Fruit fly (Drosophila melanogaster) whole organism, embryonic: ENCODE measurements around the gene UQCR-Q.
A peak's percentile ranks its signal among the peaks of the same experiment; 100 is the strongest.

ENCODE experiments used
- C15 ChIP-seq: fragments of 200-800 bp; sonication (Bioruptor generic); IDR thresholded peaks from 3 replicates; pipeline ENCODE4 v1.3.6; 2022; ENCODE audit warnings: missing biosample characterization, missing genetic modification characterization
- CG12155 ChIP-seq: fragments of 200-800 bp; sonication (Bioruptor generic); optimal IDR thresholded peaks from 3 replicates; lab custom pipeline; 2016; ENCODE audit warnings: missing biosample characterization, missing genetic modification characterization
- CG1233 ChIP-seq: fragments of 200-800 bp; sonication (Bioruptor generic); optimal IDR thresholded peaks from 4 replicates; lab custom pipeline; 2018; ENCODE audit warnings: missing biosample characterization, mild to moderate bottlenecking, missing genetic modification characterization
- CG13123 ChIP-seq: fragments of 200-800 bp; sonication (Bioruptor generic); optimal IDR thresholded peaks from 2 replicates; lab custom pipeline; 2016; ENCODE audit warnings: missing biosample characterization, missing genetic modification characterization
- CG14667 ChIP-seq: fragments of 200-800 bp; sonication (Bioruptor generic); IDR thresholded peaks from 2 replicates; pipeline ENCODE4 v1.3.6; 2022; ENCODE audit warnings: missing biosample characterization, missing genetic modification characterization
- CG1529 ChIP-seq: fragments of 200-800 bp; sonication (Bioruptor generic); optimal IDR thresholded peaks from 3 replicates; lab custom pipeline; 2018; ENCODE audit warnings: missing biosample characterization, missing genetic modification characterization
- CG17829 ChIP-seq: fragments of 200-800 bp; optimal IDR thresholded peaks from 2 replicates; lab custom pipeline; 2019; ENCODE audit warnings: missing biosample characterization, mild to moderate bottlenecking, missing genetic modification characterization, moderate library complexity
- CG18599 ChIP-seq: fragments of 200-800 bp; sonication (Bioruptor generic); optimal IDR thresholded peaks from 3 replicates; lab custom pipeline; 2017; ENCODE audit warnings: missing biosample characterization, missing genetic modification characterization, mild to moderate bottlenecking, moderate library complexity, missing genetic modification reagents
- CG18764 ChIP-seq: fragments of 200-800 bp; sonication (Bioruptor generic); optimal IDR thresholded peaks from 3 replicates; lab custom pipeline; 2016; ENCODE audit warnings: missing biosample characterization, missing genetic modification characterization
- CG2875 ChIP-seq: fragments of 200-800 bp; sonication (Bioruptor generic); optimal IDR thresholded peaks from 2 replicates; lab custom pipeline; 2017; ENCODE audit warnings: missing biosample characterization, mild to moderate bottlenecking, missing genetic modification characterization, missing genetic modification reagents
- CG31388 ChIP-seq: fragments of 200-800 bp; sonication (Bioruptor generic); optimal IDR thresholded peaks from 2 replicates; lab custom pipeline; 2016; ENCODE audit warnings: missing biosample characterization, missing genetic modification characterization
- CG34376 ChIP-seq: fragments of 200-800 bp; sonication (Bioruptor generic); optimal IDR thresholded peaks from 2 replicates; lab custom pipeline; 2018; ENCODE audit warnings: missing biosample characterization, mild to moderate bottlenecking, missing genetic modification characterization
- CG4282 ChIP-seq: fragments of 200-800 bp; sonication (Bioruptor generic); optimal IDR thresholded peaks from 2 replicates; lab custom pipeline; 2016; ENCODE audit warnings: missing biosample characterization, missing genetic modification characterization
- CG4360 ChIP-seq: fragments of 200-800 bp; sonication (Bioruptor generic); IDR thresholded peaks from 2 replicates; pipeline ENCODE4 v1.3.6; 2022; ENCODE audit warnings: missing biosample characterization, missing genetic modification characterization
- CG6175 ChIP-seq: fragments of 200-800 bp; sonication (Bioruptor generic); IDR thresholded peaks from 3 replicates; pipeline ENCODE4 v1.3.6; 2022; ENCODE audit warnings: missing biosample characterization, missing genetic modification characterization
- CG6654 ChIP-seq: fragments of 200-800 bp; sonication (Bioruptor generic); optimal IDR thresholded peaks from 2 replicates; lab custom pipeline; 2017; ENCODE audit warnings: missing biosample characterization, mild to moderate bottlenecking, missing genetic modification characterization
- CG6765 ChIP-seq: fragments of 200-800 bp; sonication (Bioruptor generic); optimal IDR thresholded peaks from 3 replicates; lab custom pipeline; 2017; ENCODE audit warnings: missing biosample characterization, mild to moderate bottlenecking, missing genetic modification characterization
- CG6791 ChIP-seq: fragments of 200-800 bp; sonication (Bioruptor generic); IDR thresholded peaks from 3 replicates; pipeline ENCODE4 v1.3.6; 2022; ENCODE audit warnings: missing biosample characterization, missing genetic modification characterization; ENCODE audit not compliant: partially characterized antibody
- CG7556 ChIP-seq: fragments of 200-800 bp; sonication (Bioruptor generic); optimal IDR thresholded peaks from 2 replicates; lab custom pipeline; 2017; ENCODE audit warnings: missing biosample characterization, mild to moderate bottlenecking, missing genetic modification characterization
- H2.0 ChIP-seq: fragments of 200-800 bp; sonication (Bioruptor generic); IDR thresholded peaks from 2 replicates; pipeline ENCODE4 v1.3.6; 2022; ENCODE audit warnings: missing biosample characterization, missing genetic modification characterization
- Lim3 ChIP-seq: fragments of 200-800 bp; sonication (Bioruptor generic); IDR thresholded peaks from 2 replicates; pipeline ENCODE4 v1.3.6; 2022; ENCODE audit warnings: missing biosample characterization, missing genetic modification characterization
- MBD-R2 ChIP-seq: fragments of 200-800 bp; sonication (Bioruptor generic); IDR thresholded peaks from 2 replicates; pipeline ENCODE4 v1.3.6; 2022; ENCODE audit warnings: missing biosample characterization, missing genetic modification characterization
- Mrtf ChIP-seq: fragments of 200-800 bp; sonication (Bioruptor generic); IDR thresholded peaks from 3 replicates; pipeline ENCODE4 v1.3.6; 2022; ENCODE audit warnings: missing biosample characterization, missing genetic modification characterization
- Myb ChIP-seq: fragments of 200-800 bp; sonication (Bioruptor generic); optimal IDR thresholded peaks from 2 replicates; lab custom pipeline; 2016; ENCODE audit warnings: missing biosample characterization, missing genetic modification characterization
- NFAT ChIP-seq: fragments of 200-800 bp; sonication (Bioruptor generic); IDR thresholded peaks from 2 replicates; pipeline ENCODE4 v1.3.6; 2022; ENCODE audit warnings: missing biosample characterization, missing genetic modification characterization
- Oaz ChIP-seq: fragments of 200-800 bp; sonication (Bioruptor generic); IDR thresholded peaks from 2 replicates; pipeline ENCODE4 v1.3.6; 2022; ENCODE audit warnings: missing biosample characterization, missing genetic modification characterization
- Oli ChIP-seq: fragments of 200-800 bp; sonication (Bioruptor generic); optimal IDR thresholded peaks from 2 replicates; lab custom pipeline; 2018; ENCODE audit warnings: missing biosample characterization, mild to moderate bottlenecking, missing genetic modification characterization, moderate library complexity
- Rx ChIP-seq: fragments of 200-800 bp; sonication (Bioruptor generic); IDR thresholded peaks from 2 replicates; pipeline ENCODE4 v1.3.6; 2022; ENCODE audit warnings: missing biosample characterization, missing genetic modification characterization
- Scr ChIP-seq: fragments of 200-800 bp; sonication (Bioruptor generic); IDR thresholded peaks from 2 replicates; pipeline ENCODE4 v1.3.6; 2022; ENCODE audit warnings: missing biosample characterization, missing genetic modification characterization; ENCODE audit not compliant: partially characterized antibody
- Spps ChIP-seq: fragments of 200-800 bp; sonication (Bioruptor generic); optimal IDR thresholded peaks from 2 replicates; lab custom pipeline; 2018; ENCODE audit warnings: missing biosample characterization, mild to moderate bottlenecking, missing genetic modification characterization
- al ChIP-seq: fragments of 200-800 bp; sonication (Bioruptor generic); IDR thresholded peaks from 2 replicates; pipeline ENCODE4 v1.3.6; 2022; ENCODE audit warnings: missing biosample characterization, missing genetic modification characterization
- bowl ChIP-seq: fragments of 200-800 bp; sonication (Bioruptor generic); IDR thresholded peaks from 2 replicates; pipeline ENCODE4 v1.3.6; 2022; ENCODE audit warnings: missing biosample characterization, missing genetic modification characterization
- caup ChIP-seq: fragments of 200-800 bp; sonication (Bioruptor generic); optimal IDR thresholded peaks from 3 replicates; lab custom pipeline; 2017; ENCODE audit warnings: missing biosample characterization, mild to moderate bottlenecking, missing genetic modification characterization, moderate library complexity; ENCODE audit not compliant: severe bottlenecking
- dmrt99B ChIP-seq: fragments of 200-800 bp; sonication (Bioruptor generic); optimal IDR thresholded peaks from 2 replicates; lab custom pipeline; 2018; ENCODE audit warnings: missing biosample characterization, mild to moderate bottlenecking, missing genetic modification characterization, moderate library complexity
- eyg ChIP-seq: fragments of 200-800 bp; sonication (Bioruptor generic); optimal IDR thresholded peaks from 3 replicates; lab custom pipeline; 2016; ENCODE audit warnings: missing biosample characterization, missing genetic modification characterization
- fd102C ChIP-seq: fragments of 200-800 bp; sonication (Bioruptor generic); optimal IDR thresholded peaks from 2 replicates; lab custom pipeline; 2018; ENCODE audit warnings: missing biosample characterization, mild to moderate bottlenecking, missing genetic modification characterization, moderate library complexity
- gce ChIP-seq: fragments of 200-800 bp; sonication (Bioruptor generic); IDR thresholded peaks from 3 replicates; pipeline ENCODE4 v1.3.6; 2022; ENCODE audit warnings: missing biosample characterization, missing genetic modification characterization
- grau ChIP-seq: fragments of 200-800 bp; optimal IDR thresholded peaks from 3 replicates; lab custom pipeline; 2019; ENCODE audit warnings: missing biosample characterization, mild to moderate bottlenecking, missing genetic modification characterization, moderate library complexity
- lmd ChIP-seq: fragments of 200-800 bp; sonication (Bioruptor generic); IDR thresholded peaks from 2 replicates; pipeline ENCODE4 v1.3.6; 2022; ENCODE audit warnings: missing biosample characterization, missing genetic modification characterization
- luna ChIP-seq: fragments of 200-800 bp; sonication (Bioruptor generic); optimal IDR thresholded peaks from 2 replicates; lab custom pipeline; 2016; ENCODE audit warnings: missing biosample characterization, missing genetic modification characterization
- nerfin-2 ChIP-seq: fragments of 200-800 bp; sonication (Bioruptor generic); IDR thresholded peaks from 2 replicates; pipeline ENCODE4 v1.3.6; 2022; ENCODE audit warnings: missing biosample characterization, missing genetic modification characterization; ENCODE audit not compliant: partially characterized antibody
- nom ChIP-seq: fragments of 200-800 bp; sonication (Bioruptor generic); optimal IDR thresholded peaks from 2 replicates; lab custom pipeline; 2017; ENCODE audit warnings: missing biosample characterization, missing genetic modification characterization, mild to moderate bottlenecking, moderate library complexity, missing genetic modification reagents
- so ChIP-seq: fragments of 200-800 bp; sonication (Bioruptor generic); IDR thresholded peaks from 3 replicates; pipeline ENCODE4 v1.3.6; 2022; ENCODE audit warnings: missing biosample characterization, missing genetic modification characterization
- ssp ChIP-seq: fragments of 200-800 bp; sonication (Bioruptor generic); IDR thresholded peaks from 2 replicates; pipeline ENCODE4 v1.3.6; 2022; ENCODE audit warnings: missing biosample characterization, missing genetic modification characterization
- tap ChIP-seq: fragments of 200-800 bp; optimal IDR thresholded peaks from 3 replicates; lab custom pipeline; 2019; ENCODE audit warnings: missing biosample characterization, mild to moderate bottlenecking, missing genetic modification characterization, moderate library complexity
- toy ChIP-seq: fragments of 200-800 bp; sonication (Bioruptor generic); IDR thresholded peaks from 2 replicates; pipeline ENCODE4 v1.3.6; 2022; ENCODE audit warnings: missing biosample characterization, missing genetic modification characterization
- unc-4 ChIP-seq: fragments of 200-800 bp; sonication (Bioruptor generic); IDR thresholded peaks from 2 replicates; pipeline ENCODE4 v1.3.6; 2022; ENCODE audit warnings: missing biosample characterization, missing genetic modification characterization; ENCODE audit not compliant: partially characterized antibody
- vnd ChIP-seq: fragments of 200-800 bp; sonication (Bioruptor generic); IDR thresholded peaks from 3 replicates; pipeline ENCODE4 v1.3.6; 2022; ENCODE audit warnings: missing biosample characterization, missing genetic modification characterization; ENCODE audit not compliant: partially characterized antibody
- yki ChIP-seq: fragments of >200 bp; optimal IDR thresholded peaks from 3 replicates; lab custom pipeline; 2018
- zf30C ChIP-seq: fragments of 200-800 bp; sonication (Bioruptor generic); optimal IDR thresholded peaks from 3 replicates; lab custom pipeline; 2018; ENCODE audit warnings: missing biosample characterization, mild to moderate bottlenecking, missing genetic modification characterization

The UQCR-Q gene

DNA sequence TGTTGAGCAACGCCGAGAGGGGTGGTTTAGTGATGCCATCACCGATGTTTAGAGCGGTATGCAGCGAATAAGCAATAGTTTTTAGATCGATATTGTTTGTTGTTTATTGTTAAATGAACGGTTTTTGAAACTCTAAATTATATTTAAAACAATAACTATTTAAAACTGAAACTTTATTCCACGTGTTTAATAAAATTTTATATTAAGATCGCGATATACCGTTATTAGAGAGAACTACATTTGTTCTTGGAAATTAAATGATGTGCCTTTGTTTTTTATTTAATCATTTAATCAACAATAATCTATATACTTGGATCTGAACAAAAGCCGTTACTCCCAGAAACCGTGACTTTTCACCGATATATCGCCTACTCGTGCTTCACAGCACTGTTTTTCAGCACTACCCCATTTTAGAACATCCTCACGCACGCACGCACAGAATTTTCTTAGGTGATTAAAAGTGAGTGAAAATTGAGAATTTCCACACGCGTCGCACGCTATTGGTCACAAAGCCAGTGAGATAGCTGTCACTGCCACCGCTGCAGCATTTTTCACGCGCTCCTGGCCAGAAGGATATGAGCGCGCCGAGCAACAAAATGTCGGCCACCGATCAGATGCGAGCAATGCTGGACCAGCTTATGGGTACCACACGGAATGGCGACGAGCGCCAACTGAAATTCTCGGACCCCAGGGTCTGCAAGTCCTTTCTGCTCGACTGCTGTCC, 39.5 kb downstream of the UQCR-Q start, which contains the start of the genes U4-U6-60K and CG7564:
Gene U4-U6-60K (minus strand): TSS at position 20 of the 724 bp plus-strand sequence.
Gene CG7564 (plus strand): TSS at position 406 of the 724 bp plus-strand sequence.
- peak; percentile 62; the same call in 1 of the 2 replicates for TF ChIP-seq lmd (GFP tag; lab: Robert Waterston, UW)
- TF ChIP-seq eyg (GFP tag; lab: Kevin White, UChicago) = peak; percentile 44
- TF ChIP-seq CG7556 (GFP tag; lab: Kevin White, UChicago) = peak; percentile 69
- no peak for TF ChIP-seq luna
- TF ChIP-seq NFAT (GFP tag; lab: Robert Waterston, UW) = peak; percentile 76
- no peak for TF ChIP-seq dmrt99B (tag; lab: Kevin White, UChicago)
- TF ChIP-seq nerfin-2 (GFP tag; lab: Robert Waterston, UW) = peak; percentile 96
- no peak for TF ChIP-seq so (GFP tag; lab: Robert Waterston, UW)
- TF ChIP-seq CG13123 (GFP tag; lab: Kevin White, UChicago) = peak; percentile 15
- peak; percentile 57 for TF ChIP-seq caup (GFP tag; lab: Kevin White, UChicago)
- peak; percentile 98 for TF ChIP-seq vnd (GFP tag; lab: Robert Waterston, UW)
- 0 out of 2 replicates have a peak, but pooled peaks have one; percentile 30 for TF ChIP-seq CG14667 (GFP tag; lab: Robert Waterston, UW)
- no peak for TF ChIP-seq fd102C (GFP tag; lab: Kevin White, UChicago)
- TF ChIP-seq CG1529 = no peak
- TF ChIP-seq bowl = no peak
- peak; percentile 8 for TF ChIP-seq CG4282 (GFP tag; lab: Kevin White, UChicago)
- 0 out of 2 replicates have a peak, but pooled peaks have one; percentile 27 for TF ChIP-seq MBD-R2 (GFP tag; lab: Robert Waterston, UW)
- no peak for TF ChIP-seq CG31388 (GFP tag; lab: Kevin White, UChicago)
- TF ChIP-seq C15 (GFP tag; lab: Robert Waterston, UW) = no peak
- TF ChIP-seq CG6175 (GFP tag; lab: Robert Waterston, UW) = no peak
- TF ChIP-seq CG17829 (tag; lab: Kevin White, UChicago) = peak; percentile 53
- 0 out of 2 replicates have a peak, but pooled peaks have one; percentile 30 for TF ChIP-seq H2.0
- peak; percentile 65 for TF ChIP-seq Myb (GFP tag; lab: Kevin White, UChicago)
- TF ChIP-seq Spps (tag; lab: Kevin White, UChicago) = no peak
- TF ChIP-seq al = peak; percentile 54
- no peak for TF ChIP-seq CG6654
- TF ChIP-seq tap (tag; lab: Kevin White, UChicago) = no peak
- TF ChIP-seq CG34376 (GFP tag; lab: Kevin White, UChicago) = peak; percentile 46
- peak; percentile 97 for TF ChIP-seq Scr
- no peak; the same call in 1 of the 2 replicates for TF ChIP-seq toy (GFP tag; lab: Robert Waterston, UW)
- TF ChIP-seq gce (GFP tag; lab: Robert Waterston, UW) = no peak
- TF ChIP-seq Oli = peak; percentile 29
- TF ChIP-seq Mrtf = peak; percentile 49; the same call in 1 of the 3 replicates
- peak; percentile 89 for TF ChIP-seq unc-4 (GFP tag; lab: Robert Waterston, UW)
- no peak; the same call in 1 of the 2 replicates for TF ChIP-seq CG4360 (GFP tag; lab: Robert Waterston, UW)
- TF ChIP-seq yki (lab: Kevin White, UChicago) = no peak
- peak; percentile 97 for TF ChIP-seq CG6791 (GFP tag; lab: Robert Waterston, UW)
- peak; percentile 37 for TF ChIP-seq CG18764 (GFP tag; lab: Kevin White, UChicago)
- no peak for TF ChIP-seq Oaz (GFP tag; lab: Robert Waterston, UW)
- no peak for TF ChIP-seq nom (GFP tag; lab: Kevin White, UChicago)
- peak; percentile 63 for TF ChIP-seq CG18599 (GFP tag; lab: Kevin White, UChicago)
- TF ChIP-seq grau (tag; lab: Kevin White, UChicago) = peak; percentile 61
- no peak for TF ChIP-seq CG6765 (GFP tag; lab: Kevin White, UChicago)
- no peak; the same call in 1 of the 2 replicates for TF ChIP-seq Rx
- TF ChIP-seq CG1233 (GFP tag; lab: Kevin White, UChicago) = peak; percentile 28
- no peak for TF ChIP-seq CG2875 (GFP tag; lab: Kevin White, UChicago)
- no peak for TF ChIP-seq zf30C
- no peak for TF ChIP-seq Lim3 (GFP tag; lab: Robert Waterston, UW)
- peak; percentile 77 for TF ChIP-seq CG12155 (GFP tag; lab: Kevin White, UChicago)
- peak; percentile 54 for TF ChIP-seq ssp (GFP tag; lab: Robert Waterston, UW)
